Worm (Caenorhabditis elegans) whole organism, mixed stage, embryonic: ENCODE measurements around the gene aars-1.
A peak's percentile ranks its signal among the peaks of the same experiment; 100 is the strongest.

ENCODE experiments used
- M03D4.4 ChIP-seq: sonication (generic microtip); optimal IDR thresholded peaks from 2 replicates; lab custom pipeline; 2017; ENCODE audit warnings: mild to moderate bottlenecking, missing genetic modification characterization, missing compliant biosample characterization
- bed-3 ChIP-seq: fragments of 200-800 bp; sonication (Bioruptor generic); optimal IDR thresholded peaks from 3 replicates; lab custom pipeline; 2018; ENCODE audit warnings: mild to moderate bottlenecking, missing genetic modification characterization, moderate library complexity, missing compliant biosample characterization
- blmp-1 ChIP-seq: fragments of 150-350 bp; optimal IDR thresholded peaks from 2 replicates; lab custom pipeline; 2014; ENCODE audit warnings: missing biosample characterization, missing genetic modification characterization
- ceh-39 ChIP-seq: fragments of 150-350 bp; optimal IDR thresholded peaks from 2 replicates; lab custom pipeline; 2014; ENCODE audit warnings: missing biosample characterization, missing genetic modification characterization
- ceh-43 ChIP-seq: fragments of 200-800 bp; sonication (Bioruptor generic); optimal IDR thresholded peaks from 2 replicates; lab custom pipeline; 2018; ENCODE audit warnings: mild to moderate bottlenecking, missing genetic modification characterization, moderate library complexity, missing compliant biosample characterization
- ceh-83 ChIP-seq: fragments of 200-800 bp; sonication (Bioruptor generic); optimal IDR thresholded peaks from 2 replicates; lab custom pipeline; 2018; ENCODE audit warnings: mild to moderate bottlenecking, missing genetic modification characterization, missing compliant biosample characterization
- ces-1 ChIP-seq: fragments of 150-350 bp; optimal IDR thresholded peaks from 2 replicates; lab custom pipeline; 2014; ENCODE audit warnings: missing biosample characterization, missing genetic modification reagents, missing genetic modification characterization
- cnd-1 ChIP-seq: fragments of 200-800 bp; sonication (Bioruptor generic); optimal IDR thresholded peaks from 2 replicates; lab custom pipeline; 2018; ENCODE audit warnings: mild to moderate bottlenecking, missing genetic modification characterization, missing compliant biosample characterization
- drap-1 ChIP-seq: fragments of 200-800 bp; sonication (Bioruptor generic); optimal IDR thresholded peaks from 3 replicates; lab custom pipeline; 2018; ENCODE audit warnings: mild to moderate bottlenecking, missing genetic modification characterization, missing compliant biosample characterization
- elt-1 ChIP-seq: sonication (generic microtip); optimal IDR thresholded peaks from 2 replicates; lab custom pipeline; 2017; ENCODE audit warnings: missing genetic modification characterization, mild to moderate bottlenecking, missing compliant biosample characterization, antibody characterized with exemption, moderate library complexity, borderline replicate concordance; ENCODE audit not compliant: insufficient read depth
- elt-3 ChIP-seq: fragments of 150-350 bp; optimal IDR thresholded peaks from 2 replicates; lab custom pipeline; 2014; ENCODE audit warnings: missing biosample characterization, missing genetic modification characterization
- flh-1 ChIP-seq: fragments of 200-800 bp; sonication (Bioruptor generic); optimal IDR thresholded peaks from 2 replicates; lab custom pipeline; 2018; ENCODE audit warnings: mild to moderate bottlenecking, missing genetic modification characterization, moderate library complexity, missing compliant biosample characterization
- ham-2 ChIP-seq: fragments of 200-800 bp; sonication (Bioruptor generic); optimal IDR thresholded peaks from 2 replicates; lab custom pipeline; 2018; ENCODE audit warnings: mild to moderate bottlenecking, missing genetic modification characterization, missing compliant biosample characterization
- hlh-1 ChIP-seq: fragments of 150-350 bp; optimal IDR thresholded peaks from 2 replicates; lab custom pipeline; 2014; ENCODE audit warnings: missing biosample characterization, missing genetic modification reagents, missing genetic modification characterization
- lin-13 ChIP-seq: fragments of 150-350 bp; optimal IDR thresholded peaks from 2 replicates; lab custom pipeline; 2014; ENCODE audit warnings: missing biosample characterization, missing genetic modification characterization
- lin-32 ChIP-seq: fragments of 200-800 bp; sonication (Bioruptor generic); optimal IDR thresholded peaks from 2 replicates; lab custom pipeline; 2018; ENCODE audit warnings: mild to moderate bottlenecking, missing genetic modification characterization, missing compliant biosample characterization
- lsy-2 ChIP-seq: fragments of 150-350 bp; optimal IDR thresholded peaks from 2 replicates; lab custom pipeline; 2014; ENCODE audit warnings: missing biosample characterization, missing genetic modification characterization
- mab-5 ChIP-seq: fragments of 150-350 bp; optimal IDR thresholded peaks from 2 replicates; lab custom pipeline; 2014; ENCODE audit warnings: missing biosample characterization, missing genetic modification characterization
- mep-1 ChIP-seq: fragments of 150-350 bp; optimal IDR thresholded peaks from 2 replicates; lab custom pipeline; 2017; ENCODE audit warnings: missing biosample characterization, missing genetic modification reagents, missing genetic modification characterization, inconsistent platforms
- mls-2 ChIP-seq: sonication (generic microtip); optimal IDR thresholded peaks from 2 replicates; lab custom pipeline; 2016; ENCODE audit warnings: mild to moderate bottlenecking, missing genetic modification characterization, moderate library complexity, missing compliant biosample characterization
- nhr-12 ChIP-seq: fragments of 150-350 bp; optimal IDR thresholded peaks from 2 replicates; lab custom pipeline; 2014; ENCODE audit warnings: missing biosample characterization, missing genetic modification characterization
- nhr-2 ChIP-seq: fragments of 150-350 bp; optimal IDR thresholded peaks from 2 replicates; lab custom pipeline; 2014; ENCODE audit warnings: missing biosample characterization, missing genetic modification characterization
- nhr-237 ChIP-seq: fragments of 150-350 bp; optimal IDR thresholded peaks from 2 replicates; lab custom pipeline; 2014; ENCODE audit warnings: missing biosample characterization, missing genetic modification characterization
- nhr-28 ChIP-seq: fragments of 150-350 bp; optimal IDR thresholded peaks from 2 replicates; lab custom pipeline; 2014; ENCODE audit warnings: missing biosample characterization, missing genetic modification characterization
- nhr-76 ChIP-seq: sonication (generic microtip); optimal IDR thresholded peaks from 2 replicates; lab custom pipeline; 2017; ENCODE audit warnings: missing biosample characterization, missing genetic modification characterization
- pha-4 ChIP-seq: fragments of 150-350 bp; optimal IDR thresholded peaks from 2 replicates; lab custom pipeline; 2018; ENCODE audit warnings: missing biosample characterization, missing genetic modification reagents, missing genetic modification characterization
- sem-2 ChIP-seq: fragments of 200-800 bp; sonication (Bioruptor generic); optimal IDR thresholded peaks from 2 replicates; lab custom pipeline; 2018; ENCODE audit warnings: mild to moderate bottlenecking, missing genetic modification characterization, missing compliant biosample characterization
- snpc-4 ChIP-seq: fragments of 150-350 bp; optimal IDR thresholded peaks from 2 replicates; lab custom pipeline; 2014; ENCODE audit warnings: missing biosample characterization, missing genetic modification characterization
- sptf-1 ChIP-seq: sonication (generic microtip); optimal IDR thresholded peaks from 2 replicates; lab custom pipeline; 2017; ENCODE audit warnings: mild to moderate bottlenecking, missing genetic modification characterization, moderate library complexity, missing compliant biosample characterization
- tbx-8 ChIP-seq: fragments of 200-800 bp; sonication (Bioruptor generic); optimal IDR thresholded peaks from 2 replicates; lab custom pipeline; 2018; ENCODE audit warnings: mild to moderate bottlenecking, missing genetic modification characterization, moderate library complexity, missing compliant biosample characterization
- unc-120 ChIP-seq: sonication (generic microtip); optimal IDR thresholded peaks from 2 replicates; lab custom pipeline; 2017; ENCODE audit warnings: missing genetic modification characterization, missing compliant biosample characterization; ENCODE audit not compliant: poor library complexity, severe bottlenecking
- unc-39 ChIP-seq: fragments of 150-350 bp; optimal IDR thresholded peaks from 2 replicates; lab custom pipeline; 2014; ENCODE audit warnings: missing biosample characterization, missing genetic modification characterization
- unc-62 ChIP-seq: fragments of 150-350 bp; optimal IDR thresholded peaks from 2 replicates; lab custom pipeline; 2014; ENCODE audit warnings: missing biosample characterization, missing genetic modification reagents, missing genetic modification characterization
- zip-8 ChIP-seq: fragments of 150-350 bp; optimal IDR thresholded peaks from 2 replicates; lab custom pipeline; 2014; ENCODE audit warnings: missing biosample characterization, missing genetic modification characterization
- ztf-11 ChIP-seq: fragments of 150-350 bp; optimal IDR thresholded peaks from 2 replicates; lab custom pipeline; 2014; ENCODE audit warnings: missing biosample characterization, missing genetic modification characterization

aars-1 gene

ce11 chrII:11485200-11485599 lies 20.9 kb upstream of the aars-1 start, which contains the start of gene twk-5:
Gene twk-5, minus strand, starts transcription at chrII:11485300.
- no peak for TF ChIP-seq zip-8 (tag; lab: Kevin White, UChicago)
- no peak for TF ChIP-seq tbx-8
- TF ChIP-seq nhr-12 (tag; lab: Kevin White, UChicago), result no peak
- no peak for TF ChIP-seq snpc-4
- no peak for TF ChIP-seq mls-2 (tag; lab: Kevin White, UChicago)

- TF ChIP-seq lin-32 (GFP tag; lab: Kevin White, UChicago) (peak; percentile 96), nhr-2 (tag; lab: Kevin White, UChicago) (no peak), unc-62 (GFP tag; lab: Kevin White, UChicago) (peak; percentile 74), nhr-76 (tag; lab: Kevin White, UChicago) (no peak), ces-1 (GFP tag; lab: Kevin White, UChicago) (no peak), ceh-39 (no peak), mab-5 (no peak), ceh-43 (peak; percentile 93), zip-8 (tag; lab: Kevin White, UChicago) (no peak), pha-4 (tag; lab: Kevin White, UChicago) (peak; percentile 66), mep-1 (peak; percentile 80), ceh-83 (GFP tag; lab: Kevin White, UChicago) (peak; percentile 99), flh-1 (GFP tag; lab: Kevin White, UChicago) (peak; percentile 96), elt-3 (tag; lab: Kevin White, UChicago) (no peak), cnd-1 (tag; lab: Kevin White, UChicago) (peak; percentile 98), bed-3 (GFP tag; lab: Kevin White, UChicago) (peak; percentile 92), lsy-2 (peak; percentile 84), nhr-12 (tag; lab: Kevin White, UChicago) (no peak), sptf-1 (tag; lab: Kevin White, UChicago) (peak; percentile 100), blmp-1 (no peak), M03D4.4 (tag; lab: Kevin White, UChicago) (peak; percentile 97), nhr-28 (peak; percentile 48), unc-120 (tag; lab: Kevin White, UChicago) (peak; percentile 94), hlh-1 (tag; lab: Kevin White, UChicago) (no peak), unc-39 (tag; lab: Kevin White, UChicago) (no peak), elt-1 (tag; lab: Kevin White, UChicago) (no peak), drap-1 (peak; percentile 98), ham-2 (GFP tag; lab: Kevin White, UChicago) (peak; percentile 95), tbx-8 (peak; percentile 93), sem-2 (peak; percentile 94), mls-2 (tag; lab: Kevin White, UChicago) (peak; percentile 99), lin-13 (tag; lab: Kevin White, UChicago) (peak; percentile 81), nhr-237 (tag; lab: Kevin White, UChicago) (no peak), ztf-11 (peak; percentile 58), snpc-4 (no peak)
Measured at ce11 chrII:11484600-11484999, 20.3 kb upstream of the aars-1 start.

- no peak for TF ChIP-seq ham-2 (GFP tag; lab: Kevin White, UChicago)
- no peak for TF ChIP-seq ces-1 (GFP tag; lab: Kevin White, UChicago)
- TF ChIP-seq elt-1 (tag; lab: Kevin White, UChicago), result no peak
- no peak for TF ChIP-seq sem-2
- no peak for TF ChIP-seq unc-120 (tag; lab: Kevin White, UChicago)
- no peak for TF ChIP-seq sptf-1 (tag; lab: Kevin White, UChicago)
- no peak for TF ChIP-seq cnd-1 (tag; lab: Kevin White, UChicago)
Measured at ce11 chrII:11479076-11479475, 14.8 kb upstream of the aars-1 start, which contains the start of gene W02B12.12. Gene W02B12.12, minus strand, starts transcription at chrII:11479176.

ce11 chrII:11476410-11476809 lies 12.1 kb upstream of the aars-1 start, which contains the start of gene W02B12.16:
Gene W02B12.16, minus strand, starts transcription at chrII:11476510.
- TF ChIP-seq lin-32 (GFP tag; lab: Kevin White, UChicago) (no peak), unc-39 (tag; lab: Kevin White, UChicago) (no peak), elt-1 (tag; lab: Kevin White, UChicago) (no peak), mep-1 (no peak), ceh-43 (no peak), sptf-1 (tag; lab: Kevin White, UChicago) (no peak), drap-1 (no peak)
